Worm (Caenorhabditis elegans) whole organism, mixed stage, embryonic: ENCODE results near the gene F26C11.1.

Source experiments
- ceh-43 ChIP-seq: fragments of 200-800 bp; sonication (Bioruptor generic); optimal IDR thresholded peaks from 2 replicates; lab custom pipeline; 2018; ENCODE audit warnings: mild to moderate bottlenecking, missing genetic modification characterization, moderate library complexity, missing compliant biosample characterization
- lin-13 ChIP-seq: fragments of 150-350 bp; optimal IDR thresholded peaks from 2 replicates; lab custom pipeline; 2014; ENCODE audit warnings: missing biosample characterization, missing genetic modification characterization
- unc-39 ChIP-seq: fragments of 150-350 bp; optimal IDR thresholded peaks from 2 replicates; lab custom pipeline; 2014; ENCODE audit warnings: missing biosample characterization, missing genetic modification characterization
- unc-62 ChIP-seq: fragments of 150-350 bp; optimal IDR thresholded peaks from 2 replicates; lab custom pipeline; 2014; ENCODE audit warnings: missing biosample characterization, missing genetic modification reagents, missing genetic modification characterization

DNA sequence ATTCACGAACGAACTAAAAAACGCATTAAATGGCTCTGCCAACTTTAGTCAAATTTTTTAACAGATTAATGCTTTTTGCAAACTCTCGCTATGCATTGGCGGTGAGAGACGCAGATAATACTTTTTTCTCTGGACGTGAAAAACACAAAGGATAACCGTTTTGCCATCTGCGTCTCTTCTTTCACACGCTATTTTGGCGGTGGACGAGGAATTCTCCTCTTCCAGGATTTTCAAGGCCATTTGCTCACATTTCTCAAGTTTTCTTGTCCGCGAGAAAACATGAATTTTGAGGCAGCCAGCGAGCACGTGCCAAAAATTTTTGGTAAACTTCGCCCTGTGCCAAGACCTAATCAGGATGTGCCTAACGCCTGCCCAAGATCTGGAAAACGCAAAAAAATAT, 36.5 kb downstream of the F26C11.1 start:
- TF ChIP-seq unc-39 (tag; lab: Kevin White, UChicago) (no peak), unc-62 (GFP tag; lab: Kevin White, UChicago) (no peak), ceh-43 (no peak), lin-13 (tag; lab: Kevin White, UChicago) (no peak)
